Worm (Caenorhabditis elegans): ENCODE results near the gene ran-5.

Gene ran-5

DNA sequence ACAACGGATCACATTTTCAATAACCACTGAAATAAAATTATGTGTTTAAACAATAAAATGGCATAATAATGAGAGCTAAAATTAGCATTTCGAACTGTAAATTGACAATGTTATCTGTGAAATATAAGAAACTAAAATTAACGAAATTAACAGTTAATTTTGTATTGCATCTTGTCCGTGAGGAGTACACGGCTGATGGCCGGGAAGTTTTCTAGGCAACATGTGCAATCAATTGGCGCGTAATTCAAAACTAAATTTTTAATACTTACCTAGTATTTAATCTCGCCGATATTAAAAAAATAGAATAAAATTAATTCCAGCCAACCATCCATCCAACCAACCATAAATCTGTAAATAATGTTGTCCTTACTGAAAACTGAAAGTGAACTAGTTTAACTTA lies 13.6 kb downstream of the ran-5 start (continued):
- TF ChIP-seq pax-1 (tag; optimal IDR thresholded peaks at IDR 0.05) (no peak), F13H6.1 (tag; optimal IDR thresholded peaks at IDR 0.05) (peak; percentile 24), che-1 (tag; optimal IDR thresholded peaks at IDR 0.05) (no peak), tbx-2 (tag; optimal IDR thresholded peaks at IDR 0.05) (peak; percentile 89), ref-2 (tag; optimal IDR thresholded peaks at IDR 0.05) (peak; percentile 72), pag-3 (tag; optimal IDR thresholded peaks at IDR 0.05; ENCODE audit: borderline replicate concordance) (no peak), dve-1 (tag; optimal IDR thresholded peaks at IDR 0.05) (no peak), nhr-232 (tag; optimal IDR thresholded peaks at IDR 0.05) (no peak), lim-6 (tag; optimal IDR thresholded peaks at IDR 0.05) (peak; percentile 38), rnt-1 (tag; optimal IDR thresholded peaks at IDR 0.05) (peak; percentile 56), K02D7.2 (tag; optimal IDR thresholded peaks at IDR 0.05) (no peak), mec-3 (tag; optimal IDR thresholded peaks at IDR 0.05; ENCODE audit: borderline replicate concordance) (peak; percentile 73), zip-5 (tag; optimal IDR thresholded peaks at IDR 0.05) (peak; percentile 78), ceh-9 (tag; optimal IDR thresholded peaks at IDR 0.05) (no peak), odd-2 (tag; optimal IDR thresholded peaks at IDR 0.05) (no peak), ceh-19 (GFP tag; optimal IDR thresholded peaks at IDR 0.05) (no peak), hlh-13 (GFP tag; optimal IDR thresholded peaks at IDR 0.05) (no peak), eyg-1 (tag; optimal IDR thresholded peaks at IDR 0.05) (peak; percentile 6), unc-86 (tag; optimal IDR thresholded peaks at IDR 0.05) (no peak), hlh-8 (tag; optimal IDR thresholded peaks at IDR 0.05) (peak; percentile 93)

DNA sequence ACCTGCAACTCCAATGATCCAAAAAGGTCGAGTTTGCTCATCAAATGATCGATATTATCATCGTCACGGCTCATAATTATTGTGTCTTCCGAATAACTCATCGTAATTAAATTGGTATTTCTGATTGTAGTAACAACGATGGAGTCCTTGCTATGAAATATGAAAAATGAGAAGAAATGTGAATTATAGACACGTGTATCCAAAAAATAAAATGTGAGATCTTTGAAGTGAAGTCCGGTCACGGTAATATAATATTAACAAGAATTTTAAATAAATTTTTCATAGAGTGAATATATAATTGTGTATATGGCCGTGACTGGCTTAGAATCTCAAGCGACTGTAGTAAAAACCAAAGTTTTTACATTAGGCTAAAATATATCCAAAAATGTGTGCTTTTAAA lies 19.2 kb downstream of the ran-5 start, which contains the start of gene H12I13.1:
TSS of gene H12I13.1 (minus strand) at position 101 of the 400 bp plus-strand sequence.
- TF ChIP-seq ama-1 (optimal IDR thresholded peaks at IDR 0.05) (no peak), fkh-6 (tag; optimal IDR thresholded peaks at IDR 0.05) (no peak)

DNA sequence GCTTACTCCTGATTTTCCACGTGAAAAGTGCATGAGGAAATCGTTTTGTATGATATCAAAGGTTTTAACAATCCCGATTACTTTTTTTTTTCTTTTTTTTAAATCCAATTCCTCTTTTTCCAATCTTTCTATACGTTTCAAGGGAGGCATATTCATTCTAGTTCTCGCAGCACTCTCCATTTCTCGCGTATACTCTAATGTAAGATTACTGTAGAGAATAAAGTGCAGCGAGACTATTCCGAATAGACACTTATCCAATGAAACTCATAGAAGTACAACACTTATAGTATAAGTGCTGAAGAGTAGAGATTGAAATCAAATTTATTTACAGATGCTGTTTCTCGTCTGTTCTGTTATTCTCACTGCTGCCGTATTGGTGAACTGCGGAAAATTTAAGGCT lies 29.7 kb downstream of the ran-5 start, which contains the start of gene H12I13.6:
TSS of gene H12I13.6 (plus strand) at position 301 of the 400 bp plus-strand sequence.
- no peak for TF ChIP-seq ztf-16 (tag; optimal IDR thresholded peaks at IDR 0.05)
- TF ChIP-seq ceh-34 (tag; optimal IDR thresholded peaks at IDR 0.05), result no peak
- no peak for TF ChIP-seq unc-42 (tag; optimal IDR thresholded peaks at IDR 0.05)
- no peak for TF ChIP-seq ttx-3 (tag; optimal IDR thresholded peaks at IDR 0.05)
- no peak for TF ChIP-seq lim-6 (tag; optimal IDR thresholded peaks at IDR 0.05)
- TF ChIP-seq pha-2 (tag; optimal IDR thresholded peaks at IDR 0.05), result no peak
- TF ChIP-seq dve-1 (tag; optimal IDR thresholded peaks at IDR 0.05), result no peak
- no peak for TF ChIP-seq eyg-1 (tag; optimal IDR thresholded peaks at IDR 0.05)

DNA sequence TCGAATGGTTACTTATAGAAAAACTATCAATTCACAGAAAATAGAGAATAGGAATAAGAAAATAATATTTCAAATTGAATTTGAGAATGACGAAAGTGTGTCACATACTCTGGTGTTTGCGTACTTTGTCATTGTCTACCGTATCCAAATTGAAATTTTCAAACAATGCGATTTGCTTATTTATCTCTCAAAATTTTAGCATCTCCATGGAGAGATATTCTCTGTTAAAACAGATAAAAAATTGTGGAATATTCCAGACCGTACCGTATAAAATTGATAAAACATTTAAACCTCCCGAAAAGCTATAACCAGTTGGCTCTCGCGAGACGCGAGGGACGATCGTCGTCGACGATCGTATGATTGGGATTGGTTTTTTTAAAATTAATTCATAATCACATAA lies 32.8 kb downstream of the ran-5 start, which contains the start of gene fbf-1:
TSS of gene fbf-1 (minus strand) at position 101 of the 400 bp plus-strand sequence.
- TF ChIP-seq pha-2 (tag; optimal IDR thresholded peaks at IDR 0.05) (no peak), madf-2 (tag; optimal IDR thresholded peaks at IDR 0.05) (no peak), ceh-34 (tag; optimal IDR thresholded peaks at IDR 0.05) (no peak)

DNA sequence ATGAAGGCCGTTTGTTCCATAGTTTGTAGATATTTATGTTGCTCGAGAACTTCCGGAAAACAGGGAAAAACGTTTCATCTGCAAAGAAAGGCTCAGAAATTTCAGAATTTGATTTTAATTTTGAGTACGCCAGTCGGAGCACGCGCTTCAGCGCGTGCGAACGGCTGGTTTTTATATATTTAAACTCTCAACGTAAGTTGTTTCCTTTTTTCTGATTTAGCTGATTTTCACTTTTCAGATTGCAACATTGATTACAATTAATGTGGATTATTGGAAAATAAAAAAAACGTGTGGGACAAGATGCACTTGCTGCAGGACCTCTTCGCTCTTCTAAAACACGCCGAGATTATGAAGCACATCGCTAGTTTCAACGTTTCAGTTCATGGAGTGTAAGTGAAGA lies 34.7 kb downstream of the ran-5 start, which contains the start of gene F21H12.3:
TSS of gene F21H12.3 (plus strand) at position 301 of the 400 bp plus-strand sequence.
- TF ChIP-seq unc-3 (GFP tag; conservative IDR thresholded peaks at IDR 0.05) (no peak), unc-3 (tag; optimal IDR thresholded peaks at IDR 0.05) (no peak), nhr-11 (tag; optimal IDR thresholded peaks at IDR 0.05) (no peak), hlh-8 (tag; optimal IDR thresholded peaks at IDR 0.05) (no peak), unc-55 (GFP tag; optimal IDR thresholded peaks at IDR 0.05) (no peak), ceh-45 (GFP tag; IDR thresholded peaks at IDR 0.05) (no peak), ref-2 (tag; optimal IDR thresholded peaks at IDR 0.05) (no peak), zip-5 (tag; optimal IDR thresholded peaks at IDR 0.05) (no peak), ceh-31 (tag; optimal IDR thresholded peaks at IDR 0.05) (no peak), ceh-19 (GFP tag; optimal IDR thresholded peaks at IDR 0.05) (no peak), Y22D7AL.16 (tag; optimal IDR thresholded peaks at IDR 0.05) (no peak), pros-1 (tag; optimal IDR thresholded peaks at IDR 0.05) (no peak), fkh-6 (tag; optimal IDR thresholded peaks at IDR 0.05) (no peak), pag-3 (tag; optimal IDR thresholded peaks at IDR 0.05; ENCODE audit: borderline replicate concordance) (no peak), F13H6.1 (tag; optimal IDR thresholded peaks at IDR 0.05) (no peak), hlh-30 (tag; optimal IDR thresholded peaks at IDR 0.05; ENCODE audit: insufficient read depth) (no peak), ttx-3 (tag; optimal IDR thresholded peaks at IDR 0.05) (no peak), hlh-15 (tag; optimal IDR thresholded peaks at IDR 0.05) (no peak), dve-1 (tag; optimal IDR thresholded peaks at IDR 0.05) (no peak)

Measured in whole organism, late embryonic.